Worm (Caenorhabditis elegans) whole organism, L2 larva: ENCODE data around the gene Y41G9A.10.

ENCODE experiments used
- C34F6.9 ChIP-seq: fragments of 150-350 bp; optimal IDR thresholded peaks from 2 replicates; lab custom pipeline; 2014; ENCODE audit warnings: missing biosample characterization, missing genetic modification characterization
- F13H6.1 ChIP-seq: sonication (generic microtip); optimal IDR thresholded peaks from 2 replicates; lab custom pipeline; 2016; ENCODE audit warnings: missing genetic modification characterization, missing compliant biosample characterization
- Y55F3AM.14 ChIP-seq: fragments of 200-800 bp; sonication (Bioruptor generic); optimal IDR thresholded peaks from 2 replicates; lab custom pipeline; 2018; ENCODE audit warnings: mild to moderate bottlenecking, missing genetic modification characterization, missing compliant biosample characterization
- ZK546.5 ChIP-seq: sonication (generic microtip); optimal IDR thresholded peaks from 2 replicates; lab custom pipeline; 2017; ENCODE audit warnings: missing biosample characterization, missing genetic modification characterization
- alr-1 ChIP-seq: fragments of 150-350 bp; optimal IDR thresholded peaks from 2 replicates; lab custom pipeline; 2014; ENCODE audit warnings: missing biosample characterization, missing genetic modification characterization
- ama-1 ChIP-seq: fragments of 150-350 bp; optimal IDR thresholded peaks from 2 replicates; lab custom pipeline; 2018; ENCODE audit warnings: inconsistent platforms
- blmp-1 ChIP-seq: sonication (generic microtip); optimal IDR thresholded peaks from 2 replicates; lab custom pipeline; 2017; ENCODE audit warnings: missing genetic modification characterization, mild to moderate bottlenecking, missing compliant biosample characterization, antibody characterized with exemption, moderate library complexity; ENCODE audit not compliant: insufficient read depth
- ceh-16 ChIP-seq: fragments of 150-350 bp; optimal IDR thresholded peaks from 2 replicates; lab custom pipeline; 2014; ENCODE audit warnings: missing biosample characterization, missing genetic modification characterization
- ceh-82 ChIP-seq: fragments of 150-350 bp; optimal IDR thresholded peaks from 2 replicates; lab custom pipeline; 2014; ENCODE audit warnings: missing biosample characterization, missing genetic modification characterization
- crh-2 ChIP-seq: sonication (generic microtip); optimal IDR thresholded peaks from 2 replicates; lab custom pipeline; 2017; ENCODE audit warnings: missing biosample characterization, missing genetic modification characterization
- dmd-4 ChIP-seq: sonication (generic microtip); optimal IDR thresholded peaks from 2 replicates; lab custom pipeline; 2017; ENCODE audit warnings: missing biosample characterization, missing genetic modification characterization
- elt-1 ChIP-seq: fragments of 150-350 bp; optimal IDR thresholded peaks from 2 replicates; lab custom pipeline; 2014; ENCODE audit warnings: missing biosample characterization, missing genetic modification characterization
- elt-3 ChIP-seq: sonication (generic microtip); optimal IDR thresholded peaks from 2 replicates; lab custom pipeline; 2017; ENCODE audit warnings: missing biosample characterization, missing genetic modification characterization
- lin-13 ChIP-seq: fragments of 150-350 bp; optimal IDR thresholded peaks from 2 replicates; lab custom pipeline; 2014; ENCODE audit warnings: missing biosample characterization, missing genetic modification reagents, missing genetic modification characterization
- lsy-2 ChIP-seq, 2 experiments: fragments of 150-350 bp in 1 of 2; sonication (generic microtip) in 1 of 2; optimal IDR thresholded peaks; 2 replicates each; lab custom pipeline; 2014 to 2017; ENCODE audit warnings: missing biosample characterization in 2 of 2, missing genetic modification characterization in 2 of 2
- mab-5 ChIP-seq: fragments of 150-350 bp; optimal IDR thresholded peaks from 2 replicates; lab custom pipeline; 2014; ENCODE audit warnings: missing biosample characterization, missing genetic modification characterization
- mbf-1 ChIP-seq: sonication (generic microtip); optimal IDR thresholded peaks from 2 replicates; lab custom pipeline; 2017; ENCODE audit warnings: missing biosample characterization, missing genetic modification characterization
- mdl-1 ChIP-seq, 2 experiments: fragments of 150-350 bp in 1 of 2; sonication (generic microtip) in 1 of 2; optimal IDR thresholded peaks; 2 replicates each; lab custom pipeline; 2017; ENCODE audit warnings: missing biosample characterization in 2 of 2, missing genetic modification characterization in 2 of 2
- nhr-10 ChIP-seq: sonication (generic microtip); optimal IDR thresholded peaks from 2 replicates; lab custom pipeline; 2017; ENCODE audit warnings: missing biosample characterization, missing genetic modification characterization
- nhr-11 ChIP-seq: fragments of 150-350 bp; optimal IDR thresholded peaks from 2 replicates; lab custom pipeline; 2014; ENCODE audit warnings: missing biosample characterization, missing genetic modification characterization
- nhr-12 ChIP-seq: fragments of 150-350 bp; optimal IDR thresholded peaks from 2 replicates; lab custom pipeline; 2014; ENCODE audit warnings: missing biosample characterization, missing genetic modification characterization
- nhr-129 ChIP-seq: fragments of 150-350 bp; optimal IDR thresholded peaks from 2 replicates; lab custom pipeline; 2014; ENCODE audit warnings: missing biosample characterization, missing genetic modification characterization
- nhr-23 ChIP-seq: fragments of 150-350 bp; optimal IDR thresholded peaks from 2 replicates; lab custom pipeline; 2014; ENCODE audit warnings: missing biosample characterization, missing genetic modification reagents, missing genetic modification characterization
- nhr-237 ChIP-seq: fragments of 150-350 bp; optimal IDR thresholded peaks from 2 replicates; lab custom pipeline; 2014; ENCODE audit warnings: missing biosample characterization, missing genetic modification characterization
- nhr-6 ChIP-seq: fragments of 150-350 bp; optimal IDR thresholded peaks from 2 replicates; lab custom pipeline; 2014; ENCODE audit warnings: missing biosample characterization, missing genetic modification characterization
- nhr-77 ChIP-seq: fragments of 150-350 bp; optimal IDR thresholded peaks from 2 replicates; lab custom pipeline; 2014; ENCODE audit warnings: missing biosample characterization, missing genetic modification characterization
- peb-1 ChIP-seq: fragments of 150-350 bp; optimal IDR thresholded peaks from 2 replicates; lab custom pipeline; 2014; ENCODE audit warnings: missing biosample characterization, missing genetic modification characterization
- sem-4 ChIP-seq: fragments of 150-350 bp; optimal IDR thresholded peaks from 2 replicates; lab custom pipeline; 2014; ENCODE audit warnings: missing biosample characterization, missing genetic modification reagents, missing genetic modification characterization
- skn-1 ChIP-seq: sonication (generic microtip); optimal IDR thresholded peaks from 2 replicates; lab custom pipeline; 2017; ENCODE audit warnings: missing biosample characterization, missing genetic modification characterization
- sma-3 ChIP-seq: sonication (generic microtip); optimal IDR thresholded peaks from 2 replicates; lab custom pipeline; 2016; ENCODE audit warnings: missing genetic modification reagents, missing genetic modification characterization, missing compliant biosample characterization
- sma-9 ChIP-seq, 2 experiments: fragments of 150-350 bp in 1 of 2; sonication (generic microtip) in 1 of 2; optimal IDR thresholded peaks; 2 replicates each; lab custom pipeline; 2014 to 2016; ENCODE audit warnings: missing genetic modification characterization in 2 of 2, mild to moderate bottlenecking in 1 of 2, missing biosample characterization in 1 of 2, missing compliant biosample characterization in 1 of 2, missing genetic modification reagents in 1 of 2, moderate library complexity in 1 of 2
- unc-39 ChIP-seq: fragments of 150-350 bp; optimal IDR thresholded peaks from 2 replicates; lab custom pipeline; 2014; ENCODE audit warnings: missing biosample characterization, missing genetic modification characterization
- unc-55 ChIP-seq: fragments of 150-350 bp; sonication (generic microtip); optimal IDR thresholded peaks from 3 replicates; lab custom pipeline; 2014; ENCODE audit warnings: missing biosample characterization, missing genetic modification reagents, missing genetic modification characterization
- ztf-1 ChIP-seq: fragments of 200-800 bp; sonication (Bioruptor generic); conservative IDR thresholded peaks from 2 replicates; pipeline ENCODE4 v1.3.6; 2022; ENCODE audit warnings: missing genetic modification characterization, missing compliant biosample characterization
- ztf-4 ChIP-seq: fragments of 150-350 bp; optimal IDR thresholded peaks from 2 replicates; lab custom pipeline; 2014; ENCODE audit warnings: missing biosample characterization, missing genetic modification characterization

Gene Y41G9A.10

DNA sequence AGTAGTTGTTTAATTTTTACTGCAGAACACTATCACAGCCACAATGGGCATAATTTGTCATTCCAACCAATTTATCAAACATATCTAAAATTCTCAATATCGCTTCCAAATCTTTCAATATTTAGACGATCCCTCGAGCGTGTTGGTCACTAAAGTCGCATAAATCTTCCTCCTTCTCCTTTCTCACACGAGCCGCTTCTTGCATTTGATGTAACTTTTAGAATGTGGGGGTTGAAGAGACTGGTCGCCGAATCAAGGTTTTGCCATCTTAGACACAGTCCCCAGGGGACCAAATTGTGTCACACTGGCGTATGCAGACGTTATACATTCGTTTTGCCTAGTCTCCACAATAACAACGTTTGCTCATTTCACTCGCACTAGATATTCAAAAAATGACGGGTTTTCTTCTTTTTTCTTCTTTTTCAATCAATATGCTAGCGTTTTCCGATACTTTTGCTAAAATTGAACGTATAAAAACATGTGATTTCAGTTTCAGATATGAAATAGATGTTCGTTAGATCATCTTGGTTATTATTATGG is 11.2 kb upstream of the Y41G9A.10 start, which contains the start of gene gbb-1:
TSS of gene gbb-1 (plus strand) at position 490 of the 540 bp plus-strand sequence.
- TF ChIP-seq mab-5 (tag; lab: Kevin White, UChicago) (peak; percentile 57), ztf-1 (GFP tag; lab: Robert Waterston, UW) (no peak), Y55F3AM.14 (GFP tag; lab: Kevin White, UChicago) (no peak), nhr-23 (tag; lab: Kevin White, UChicago) (no peak), nhr-11 (no peak), sem-4 (tag; lab: Kevin White, UChicago) (no peak)

DNA sequence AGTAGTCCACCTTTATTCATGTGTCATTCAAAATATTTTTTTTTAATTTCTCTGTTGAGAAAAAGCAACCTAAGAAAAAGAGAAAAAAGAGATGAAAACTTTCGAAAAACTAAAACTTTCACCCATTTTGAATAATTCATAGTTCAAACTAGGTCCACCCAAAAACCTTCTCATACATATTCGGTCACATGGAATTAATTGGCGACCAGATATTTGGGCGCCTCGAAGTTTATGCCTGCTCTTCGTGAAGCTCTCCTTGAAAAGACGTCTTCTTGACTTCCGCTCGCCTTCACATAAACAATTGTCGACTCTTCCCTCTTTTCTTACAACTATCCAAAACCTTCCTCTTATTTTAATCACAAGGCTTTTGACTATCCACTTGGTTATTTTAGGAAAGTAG is 9.3 kb upstream of the Y41G9A.10 start:
- no peak for TF ChIP-seq ceh-16 (tag; lab: Kevin White, UChicago)
- no peak for TF ChIP-seq nhr-237 (tag; lab: Kevin White, UChicago)
- TF ChIP-seq ceh-82 = no peak
- TF ChIP-seq mbf-1 (tag; lab: Kevin White, UChicago) = no peak
- TF ChIP-seq nhr-10 (tag; lab: Kevin White, UChicago) = no peak
- TF ChIP-seq, all 48 proteins: peak for 0

DNA sequence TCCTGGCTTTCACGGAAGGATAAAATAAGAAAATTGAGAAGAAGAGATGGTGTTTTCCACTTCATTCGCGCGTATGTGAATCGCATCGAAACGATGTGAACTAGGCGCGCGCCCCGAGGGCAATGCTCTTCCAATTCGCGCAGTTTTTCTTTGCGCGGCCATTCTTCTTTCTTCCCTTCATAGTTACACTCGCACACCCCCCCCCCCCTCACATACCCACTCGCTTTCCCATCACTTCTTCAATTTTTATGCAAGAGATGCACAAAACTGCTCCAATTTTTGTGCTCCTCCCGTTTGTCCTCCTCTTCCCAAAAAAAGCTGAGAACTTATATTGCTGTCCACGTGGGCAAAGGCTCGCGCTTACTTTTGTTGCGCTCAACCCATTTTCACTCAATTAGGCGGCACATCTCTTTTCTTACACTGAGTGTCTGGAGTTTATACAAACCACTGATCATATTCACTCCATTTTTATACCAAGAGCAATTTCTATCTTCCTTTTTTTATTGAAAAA is 7.2 kb upstream of the Y41G9A.10 start:
- no peak for TF ChIP-seq crh-2
- TF ChIP-seq C34F6.9 (tag; lab: Kevin White, UChicago) = no peak
- TF ChIP-seq nhr-77 (tag; lab: Kevin White, UChicago) = no peak
- TF ChIP-seq ama-1 (lab: Kevin White, UChicago) = no peak
- no peak for TF ChIP-seq elt-1
- TF ChIP-seq peb-1 (tag; lab: Kevin White, UChicago) = no peak
- no peak for TF ChIP-seq skn-1
- TF ChIP-seq nhr-11 = no peak
- no peak for TF ChIP-seq nhr-6 (tag; lab: Kevin White, UChicago)
- no peak for TF ChIP-seq sma-9 (GFP tag; optimal IDR thresholded peaks at IDR 0.05; lab: Kevin White, UChicago)
- no peak for TF ChIP-seq sma-9 (tag; optimal IDR thresholded peaks at IDR 0.05; lab: Kevin White, UChicago)
- no peak for TF ChIP-seq elt-3 (tag; lab: Kevin White, UChicago)
- TF ChIP-seq nhr-12 (tag; lab: Kevin White, UChicago) = no peak
- no peak for TF ChIP-seq alr-1
- TF ChIP-seq ZK546.5 (tag; lab: Kevin White, UChicago) = no peak

DNA sequence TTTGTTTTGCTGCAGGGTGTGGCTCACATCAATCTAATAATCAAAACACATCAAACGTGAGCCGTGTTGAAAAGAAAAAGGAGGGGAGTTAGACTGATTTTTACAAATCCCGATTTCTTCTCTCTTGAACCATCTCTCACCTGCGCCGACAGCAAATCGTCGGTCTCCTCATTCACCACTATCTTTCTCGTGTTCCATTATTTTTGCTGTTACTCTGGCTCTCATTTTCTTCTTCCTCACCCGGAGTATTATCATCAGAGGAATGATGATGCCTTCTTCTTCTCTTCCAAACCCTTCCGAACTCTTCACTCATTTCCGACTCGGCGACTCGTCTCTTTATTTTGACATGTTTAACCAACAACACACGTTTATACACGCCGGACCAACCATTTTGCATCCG is 3.9 kb upstream of the Y41G9A.10 start:
- TF ChIP-seq mbf-1 (tag; lab: Kevin White, UChicago) (no peak), sma-3 (GFP tag; lab: Kevin White, UChicago) (no peak), ZK546.5 (tag; lab: Kevin White, UChicago) (no peak), nhr-12 (tag; lab: Kevin White, UChicago) (no peak), blmp-1 (tag; lab: Kevin White, UChicago) (no peak), nhr-77 (tag; lab: Kevin White, UChicago) (no peak), nhr-10 (tag; lab: Kevin White, UChicago) (no peak), nhr-23 (tag; lab: Kevin White, UChicago) (no peak), sem-4 (tag; lab: Kevin White, UChicago) (no peak), nhr-11 (no peak), nhr-129 (tag; lab: Kevin White, UChicago) (peak; percentile 28), crh-2 (no peak), unc-39 (no peak), ztf-4 (tag; lab: Kevin White, UChicago) (no peak), peb-1 (tag; lab: Kevin White, UChicago) (no peak), dmd-4 (tag; lab: Kevin White, UChicago) (no peak), F13H6.1 (peak; percentile 45), sma-9 (GFP tag; optimal IDR thresholded peaks at IDR 0.05; lab: Kevin White, UChicago) (peak; percentile 32), sma-9 (tag; optimal IDR thresholded peaks at IDR 0.05; lab: Kevin White, UChicago) (no peak), mab-5 (tag; lab: Kevin White, UChicago) (no peak), mdl-1 (tag; optimal IDR thresholded peaks at IDR 0.05; lab: Kevin White, UChicago) (no peak), lsy-2 (tag; optimal IDR thresholded peaks at IDR 0.05; lab: Kevin White, UChicago) (no peak), skn-1 (no peak), lin-13 (GFP tag; lab: Kevin White, UChicago) (no peak), ztf-1 (GFP tag; lab: Robert Waterston, UW) (no peak), unc-55 (GFP tag; lab: Kevin White, UChicago) (no peak), Y55F3AM.14 (GFP tag; lab: Kevin White, UChicago) (no peak), nhr-6 (tag; lab: Kevin White, UChicago) (no peak)
